Worm (Caenorhabditis elegans): ENCODE data around the gene dpff-1.

Gene dpff-1

DNA sequence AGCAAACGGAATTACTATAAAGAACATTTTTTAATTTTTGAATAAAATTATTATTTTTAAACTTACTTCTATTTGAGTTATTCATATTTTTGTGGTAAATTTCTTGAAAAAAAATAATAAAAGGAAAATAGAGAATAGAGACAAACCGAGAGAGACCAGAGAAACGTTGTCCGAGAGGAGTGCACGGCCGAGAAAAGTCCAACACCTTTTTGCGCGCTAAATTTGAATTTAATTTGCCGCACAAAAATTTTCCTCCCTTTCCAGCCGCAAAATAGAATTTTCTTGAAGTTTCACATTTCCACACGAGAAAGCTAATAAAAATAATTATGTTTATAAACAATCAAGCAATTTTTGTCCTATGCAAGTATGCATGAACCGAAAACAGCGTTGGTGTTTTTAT is 34.4 kb downstream of the dpff-1 start, which contains the start of the genes F01F1.11 and F01F1.3 (continued):
- TF ChIP-seq ztf-16 (tag; optimal IDR thresholded peaks at IDR 0.05) (no peak), C38D4.7 (GFP tag; optimal IDR thresholded peaks at IDR 0.05) (no peak), tbx-2 (tag; optimal IDR thresholded peaks at IDR 0.05) (peak; percentile 85), pha-4 (tag; optimal IDR thresholded peaks at IDR 0.05) (no peak), ceh-19 (GFP tag; optimal IDR thresholded peaks at IDR 0.05) (no peak), zip-5 (tag; optimal IDR thresholded peaks at IDR 0.05) (peak; percentile 38), fax-1 (tag; optimal IDR thresholded peaks at IDR 0.05) (peak; percentile 53), ttx-3 (tag; optimal IDR thresholded peaks at IDR 0.05) (no peak), ceh-9 (tag; optimal IDR thresholded peaks at IDR 0.05) (no peak), C08G9.2 (tag; optimal IDR thresholded peaks at IDR 0.05) (peak; percentile 86), nfya-1 (tag; optimal IDR thresholded peaks at IDR 0.05) (peak; percentile 7), K09A11.1 (tag; optimal IDR thresholded peaks at IDR 0.05; ENCODE audit: insufficient read depth) (no peak), unc-3 (GFP tag; conservative IDR thresholded peaks at IDR 0.05) (no peak), unc-3 (tag; optimal IDR thresholded peaks at IDR 0.05) (no peak), ama-1 (optimal IDR thresholded peaks at IDR 0.05) (no peak), Y22D7AL.16 (tag; optimal IDR thresholded peaks at IDR 0.05) (no peak)

DNA sequence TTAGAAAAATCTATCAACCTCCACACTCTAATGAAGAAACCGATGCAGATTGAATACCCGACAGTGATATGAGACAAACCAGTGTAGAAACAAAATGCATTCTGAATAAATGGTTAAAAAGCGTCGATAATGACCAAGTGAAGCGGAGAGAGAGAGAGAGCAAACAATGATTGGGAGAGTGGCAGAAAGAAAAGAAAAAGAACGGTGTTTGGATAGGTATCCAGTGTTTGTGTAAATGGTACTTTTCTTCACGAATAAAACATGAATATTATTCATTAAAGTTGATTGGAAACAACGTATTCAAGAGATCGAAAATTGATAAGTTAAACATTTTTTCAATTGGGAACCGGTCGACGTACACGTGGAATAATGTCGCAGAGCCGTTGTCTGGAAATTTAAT is 36.7 kb downstream of the dpff-1 start, which contains the start of gene F01F1.15:
Gene F01F1.15, minus strand, starts transcription at position 101 of the 400 bp plus-strand sequence.
- TF ChIP-seq pat-9 (tag; optimal IDR thresholded peaks at IDR 0.05), result no peak
- no peak for TF ChIP-seq K09A11.1 (tag; optimal IDR thresholded peaks at IDR 0.05; ENCODE audit: insufficient read depth)

DNA sequence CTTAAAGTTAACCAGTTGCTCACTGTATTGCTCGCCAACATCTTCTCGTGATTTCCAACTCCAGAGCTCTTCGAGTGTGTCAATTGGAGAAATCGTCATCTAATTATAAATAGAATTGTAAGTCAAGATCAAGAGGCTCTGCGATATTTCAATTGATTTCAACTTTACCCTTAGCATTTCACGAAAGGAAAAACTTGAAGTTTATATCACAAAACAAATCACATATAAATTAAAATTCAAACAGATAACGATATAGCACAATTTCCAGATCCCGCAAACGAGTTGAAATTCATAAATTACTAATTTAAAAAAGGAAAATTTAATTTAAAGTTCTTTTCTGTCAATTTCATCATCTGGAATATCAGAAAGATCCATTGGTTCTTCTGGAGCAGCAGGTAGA is 37.7 kb downstream of the dpff-1 start, which contains the start of gene eng-1:
Gene eng-1, minus strand, starts transcription at position 101 of the 400 bp plus-strand sequence.
- TF ChIP-seq rnt-1 (tag; optimal IDR thresholded peaks at IDR 0.05), result no peak
- no peak for TF ChIP-seq ets-4 (tag; optimal IDR thresholded peaks at IDR 0.05)
- TF ChIP-seq sox-4 (tag; optimal IDR thresholded peaks at IDR 0.05), result no peak
- TF ChIP-seq ceh-6 (GFP tag; optimal IDR thresholded peaks at IDR 0.05), result no peak
- no peak for TF ChIP-seq ttx-3 (tag; optimal IDR thresholded peaks at IDR 0.05)
- TF ChIP-seq ceh-31 (tag; optimal IDR thresholded peaks at IDR 0.05), result no peak
- no peak for TF ChIP-seq unc-55 (GFP tag; optimal IDR thresholded peaks at IDR 0.05)
- TF ChIP-seq pqm-1 (tag; optimal IDR thresholded peaks at IDR 0.05), result no peak
- no peak for TF ChIP-seq lin-11 (tag; optimal IDR thresholded peaks at IDR 0.05)
- no peak for TF ChIP-seq npax-4 (tag; optimal IDR thresholded peaks at IDR 0.05)
- TF ChIP-seq hlh-15 (tag; optimal IDR thresholded peaks at IDR 0.05), result no peak
- no peak for TF ChIP-seq odd-2 (tag; optimal IDR thresholded peaks at IDR 0.05)
- no peak for TF ChIP-seq ceh-24 (tag; optimal IDR thresholded peaks at IDR 0.05)
- TF ChIP-seq C08G9.2 (tag; optimal IDR thresholded peaks at IDR 0.05), result no peak

DNA sequence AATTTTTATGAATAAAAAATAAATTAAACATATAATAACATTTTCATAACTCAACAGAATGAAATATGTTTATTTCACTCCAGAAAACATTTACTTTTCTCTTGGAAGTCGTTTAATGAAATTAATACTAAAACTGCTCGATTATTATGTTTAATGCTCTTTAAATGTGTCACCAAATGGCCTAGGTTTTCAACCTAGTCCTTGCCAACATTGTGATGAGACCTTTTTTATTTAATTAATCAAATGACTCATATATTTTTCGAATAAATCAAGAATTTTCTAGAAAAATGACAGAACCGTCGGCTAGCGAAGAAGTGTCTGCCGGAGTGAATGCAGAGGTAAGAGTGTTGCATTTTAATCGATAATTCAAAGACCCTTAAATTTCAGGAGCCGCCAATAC is 41.9 kb downstream of the dpff-1 start, which contains the start of gene rabn-5:
Gene rabn-5, plus strand, starts transcription at position 284 of the 400 bp plus-strand sequence.
- TF ChIP-seq ets-4 (tag; optimal IDR thresholded peaks at IDR 0.05), result peak; percentile 42
- TF ChIP-seq unc-55 (GFP tag; optimal IDR thresholded peaks at IDR 0.05), result peak; percentile 12
- TF ChIP-seq dve-1 (tag; optimal IDR thresholded peaks at IDR 0.05), result no peak
- TF ChIP-seq unc-42 (tag; optimal IDR thresholded peaks at IDR 0.05), result peak; percentile 58

DNA sequence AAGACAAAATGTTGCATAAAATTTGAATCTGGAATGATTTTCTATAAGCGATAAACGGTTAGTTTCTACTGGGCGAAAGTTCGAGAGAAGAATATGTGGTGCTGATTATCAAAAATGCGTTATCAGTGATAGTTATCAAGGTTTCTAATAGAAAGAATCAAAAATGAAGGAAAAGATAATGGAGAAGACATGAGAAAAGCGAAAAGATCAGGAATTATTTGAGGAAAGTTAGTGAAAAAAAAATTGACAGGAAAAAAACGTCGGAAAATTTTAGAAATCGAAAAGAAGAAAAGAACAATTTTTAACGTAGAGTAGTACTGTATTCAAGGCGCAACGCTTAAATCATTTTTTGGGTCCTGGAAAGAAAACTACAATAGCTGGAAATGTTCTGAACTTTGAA is 42.4 kb downstream of the dpff-1 start, which contains the start of gene dnpp-1:
Gene dnpp-1, minus strand, starts transcription at position 30 of the 400 bp plus-strand sequence.
- peak; percentile 95 for TF ChIP-seq elt-2 (tag; optimal IDR thresholded peaks at IDR 0.05)
- no peak for TF ChIP-seq madf-2 (tag; optimal IDR thresholded peaks at IDR 0.05)
- TF ChIP-seq C08G9.2 (tag; optimal IDR thresholded peaks at IDR 0.05), result no peak
- TF ChIP-seq hlh-6 (tag; optimal IDR thresholded peaks at IDR 0.05), result no peak
- TF ChIP-seq unc-86 (tag; optimal IDR thresholded peaks at IDR 0.05), result no peak
- TF ChIP-seq fax-1 (tag; optimal IDR thresholded peaks at IDR 0.05), result no peak
- no peak for TF ChIP-seq ztf-16 (tag; optimal IDR thresholded peaks at IDR 0.05)
